Worm (Caenorhabditis elegans) whole organism, L1 larva: Measurements from ENCODE around the gene C01G10.4.
A peak's percentile ranks its signal among the peaks of the same experiment; 100 is the strongest.

Source experiments
- C04F5.9 ChIP-seq: sonication (generic microtip); optimal IDR thresholded peaks from 2 replicates; lab custom pipeline; 2016; ENCODE audit warnings: missing genetic modification characterization, missing compliant biosample characterization
- C16A3.4 ChIP-seq: fragments of 150-350 bp; optimal IDR thresholded peaks from 2 replicates; lab custom pipeline; 2014; ENCODE audit warnings: missing biosample characterization, missing genetic modification characterization
- F16B12.6 ChIP-seq: fragments of 150-350 bp; optimal IDR thresholded peaks from 2 replicates; lab custom pipeline; 2014; ENCODE audit warnings: missing biosample characterization, missing genetic modification characterization
- aha-1 ChIP-seq: fragments of 150-350 bp; optimal IDR thresholded peaks from 2 replicates; lab custom pipeline; 2014; ENCODE audit warnings: missing biosample characterization, missing genetic modification characterization
- alr-1 ChIP-seq: fragments of 200-800 bp; sonication (Bioruptor generic); optimal IDR thresholded peaks from 2 replicates; lab custom pipeline; 2018; ENCODE audit warnings: borderline replicate concordance, mild to moderate bottlenecking, missing genetic modification characterization, missing compliant biosample characterization
- aly-2 ChIP-seq: fragments of 150-350 bp; optimal IDR thresholded peaks from 2 replicates; lab custom pipeline; 2014; ENCODE audit warnings: missing biosample characterization, missing genetic modification characterization
- ama-1 ChIP-seq: fragments of 150-350 bp; optimal IDR thresholded peaks from 2 replicates; lab custom pipeline; 2014
- blmp-1 ChIP-seq: fragments of 150-350 bp; optimal IDR thresholded peaks from 2 replicates; lab custom pipeline; 2014; ENCODE audit warnings: missing biosample characterization, missing genetic modification characterization
- ceh-82 ChIP-seq, 3 experiments: fragments of 150-350 bp in 1 of 3; sonication (generic microtip) in 2 of 3; optimal IDR thresholded peaks; 2 replicates each; lab custom pipeline; 2014 to 2017; ENCODE audit warnings: missing biosample characterization in 3 of 3, missing genetic modification characterization in 3 of 3
- ceh-88 ChIP-seq: fragments of 200-800 bp; sonication (Bioruptor generic); IDR thresholded peaks from 2 replicates; pipeline ENCODE4 v1.3.6; 2022; ENCODE audit warnings: missing genetic modification characterization, missing compliant biosample characterization
- efl-3 ChIP-seq: fragments of 200-800 bp; sonication (Bioruptor generic); optimal IDR thresholded peaks from 2 replicates; lab custom pipeline; 2018; ENCODE audit warnings: mild to moderate bottlenecking, missing genetic modification characterization, missing compliant biosample characterization
- egl-27 ChIP-seq, 2 experiments: fragments of 150-350 bp in 1 of 2; sonication (generic microtip); optimal IDR thresholded peaks; 3 replicates each; lab custom pipeline; 2017 to 2018; ENCODE audit warnings: missing biosample characterization in 2 of 2, missing genetic modification characterization in 2 of 2, missing genetic modification reagents in 2 of 2
- elt-2 ChIP-seq: sonication (generic microtip); optimal IDR thresholded peaks from 2 replicates; lab custom pipeline; 2016; ENCODE audit warnings: missing genetic modification characterization, mild to moderate bottlenecking, inconsistent platforms, missing compliant biosample characterization, missing genetic modification reagents
- fkh-4 ChIP-seq: sonication (generic microtip); optimal IDR thresholded peaks from 2 replicates; lab custom pipeline; 2016; ENCODE audit warnings: missing compliant biosample characterization, missing genetic modification characterization, borderline replicate concordance
- fkh-8 ChIP-seq: sonication (generic microtip); optimal IDR thresholded peaks from 2 replicates; lab custom pipeline; 2016; ENCODE audit warnings: mild to moderate bottlenecking, missing genetic modification characterization, missing compliant biosample characterization
- grh-1 ChIP-seq: fragments of 200-800 bp; sonication (Bioruptor generic); IDR thresholded peaks from 2 replicates; pipeline ENCODE4 v1.3.6; 2022; ENCODE audit warnings: missing genetic modification reagents, missing genetic modification characterization, missing compliant biosample characterization
- hlh-17 ChIP-seq: fragments of 200-800 bp; sonication (Bioruptor generic); optimal IDR thresholded peaks from 2 replicates; lab custom pipeline; 2018; ENCODE audit warnings: missing genetic modification characterization, mild to moderate bottlenecking, missing compliant biosample characterization, moderate library complexity, borderline replicate concordance
- hlh-4 ChIP-seq: sonication (generic microtip); optimal IDR thresholded peaks from 2 replicates; lab custom pipeline; 2016; ENCODE audit warnings: mild to moderate bottlenecking, missing genetic modification characterization, missing compliant biosample characterization
- hpl-2 ChIP-seq: fragments of 150-350 bp; optimal IDR thresholded peaks from 2 replicates; lab custom pipeline; 2014; ENCODE audit warnings: missing biosample characterization, missing genetic modification reagents, missing genetic modification characterization
- irx-1 ChIP-seq: sonication (generic microtip); optimal IDR thresholded peaks from 2 replicates; lab custom pipeline; 2016; ENCODE audit warnings: missing genetic modification characterization, missing compliant biosample characterization
- isw-1 ChIP-seq: fragments of 200-800 bp; sonication (Bioruptor generic); IDR thresholded peaks from 2 replicates; pipeline ENCODE4 v1.3.6; 2022; ENCODE audit warnings: missing genetic modification characterization, missing compliant biosample characterization
- jun-1 ChIP-seq: fragments of 150-350 bp; optimal IDR thresholded peaks from 2 replicates; lab custom pipeline; 2014; ENCODE audit warnings: missing biosample characterization, missing genetic modification reagents, missing genetic modification characterization
- lin-13 ChIP-seq: fragments of 150-350 bp; optimal IDR thresholded peaks from 2 replicates; lab custom pipeline; 2014; ENCODE audit warnings: missing biosample characterization, missing genetic modification reagents, missing genetic modification characterization
- lin-15B ChIP-seq: fragments of 150-350 bp; sonication (generic microtip); optimal IDR thresholded peaks from 3 replicates; lab custom pipeline; 2014; ENCODE audit warnings: missing biosample characterization, missing genetic modification characterization
- lin-35 ChIP-seq, 2 experiments: fragments of 150-350 bp; optimal IDR thresholded peaks; 2 replicates each; lab custom pipeline; 2014; ENCODE audit warnings: missing biosample characterization in 2 of 2, missing genetic modification characterization in 2 of 2, missing genetic modification reagents in 2 of 2
- lin-39 ChIP-seq: fragments of 150-350 bp; optimal IDR thresholded peaks from 2 replicates; lab custom pipeline; 2014; ENCODE audit warnings: missing biosample characterization, missing genetic modification reagents, missing genetic modification characterization
- mab-9 ChIP-seq: fragments of 200-800 bp; sonication (Bioruptor generic); IDR thresholded peaks from 2 replicates; pipeline ENCODE4 v1.3.6; 2022; ENCODE audit warnings: missing genetic modification reagents, missing genetic modification characterization, missing compliant biosample characterization
- mdl-1 ChIP-seq, 2 experiments: fragments of 150-350 bp; optimal IDR thresholded peaks; 2 replicates each; lab custom pipeline; 2014 to 2017; ENCODE audit warnings: missing biosample characterization in 2 of 2, missing genetic modification characterization in 2 of 2, inconsistent platforms in 1 of 2
- nhr-12 ChIP-seq: sonication (generic microtip); optimal IDR thresholded peaks from 2 replicates; lab custom pipeline; 2017; ENCODE audit warnings: missing biosample characterization, missing genetic modification characterization
- nhr-237 ChIP-seq: fragments of 150-350 bp; optimal IDR thresholded peaks from 2 replicates; lab custom pipeline; 2014; ENCODE audit warnings: missing biosample characterization, missing genetic modification characterization
- nhr-77 ChIP-seq: fragments of 150-350 bp; optimal IDR thresholded peaks from 2 replicates; lab custom pipeline; 2014; ENCODE audit warnings: missing biosample characterization, missing genetic modification characterization
- nhr-84 ChIP-seq: sonication (generic microtip); optimal IDR thresholded peaks from 2 replicates; lab custom pipeline; 2017; ENCODE audit warnings: missing biosample characterization, missing genetic modification characterization
- pag-3 ChIP-seq: sonication (generic microtip); optimal IDR thresholded peaks from 2 replicates; lab custom pipeline; 2017; ENCODE audit warnings: missing genetic modification characterization, mild to moderate bottlenecking, missing compliant biosample characterization, antibody characterized with exemption, borderline replicate concordance; ENCODE audit not compliant: insufficient read depth
- pax-3 ChIP-seq: fragments of 200-800 bp; sonication (Bioruptor generic); optimal IDR thresholded peaks from 2 replicates; lab custom pipeline; 2018; ENCODE audit warnings: mild to moderate bottlenecking, missing genetic modification characterization, moderate library complexity, missing compliant biosample characterization
- rnt-1 ChIP-seq: sonication (generic microtip); optimal IDR thresholded peaks from 2 replicates; lab custom pipeline; 2016; ENCODE audit warnings: mild to moderate bottlenecking, missing genetic modification characterization, moderate library complexity, missing compliant biosample characterization
- snpc-4 ChIP-seq: fragments of 150-350 bp; optimal IDR thresholded peaks from 2 replicates; lab custom pipeline; 2014; ENCODE audit warnings: missing biosample characterization, missing genetic modification characterization
- snu-23 ChIP-seq: sonication (generic microtip); optimal IDR thresholded peaks from 2 replicates; lab custom pipeline; 2016; ENCODE audit warnings: missing genetic modification characterization, missing compliant biosample characterization
- sptf-1 ChIP-seq: fragments of 150-350 bp; optimal IDR thresholded peaks from 2 replicates; lab custom pipeline; 2014; ENCODE audit warnings: missing biosample characterization, missing genetic modification characterization
- swsn-7 ChIP-seq: sonication (generic microtip); optimal IDR thresholded peaks from 2 replicates; lab custom pipeline; 2016; ENCODE audit warnings: missing genetic modification characterization, missing compliant biosample characterization
- unc-130 ChIP-seq: fragments of 150-350 bp; optimal IDR thresholded peaks from 2 replicates; lab custom pipeline; 2017; ENCODE audit warnings: missing biosample characterization, missing genetic modification characterization, inconsistent platforms
- unc-30 ChIP-seq: sonication (generic microtip); optimal IDR thresholded peaks from 2 replicates; lab custom pipeline; 2017; ENCODE audit warnings: missing biosample characterization, missing genetic modification characterization
- unc-62 ChIP-seq: fragments of 150-350 bp; optimal IDR thresholded peaks from 2 replicates; lab custom pipeline; 2014; ENCODE audit warnings: missing biosample characterization, missing genetic modification reagents, missing genetic modification characterization
- unc-86 ChIP-seq: sonication (generic microtip); optimal IDR thresholded peaks from 2 replicates; lab custom pipeline; 2016; ENCODE audit warnings: missing genetic modification characterization, missing compliant biosample characterization
- unc-98 ChIP-seq: fragments of 200-800 bp; sonication (Bioruptor generic); IDR thresholded peaks from 2 replicates; pipeline ENCODE4 v1.3.6; 2022; ENCODE audit warnings: missing genetic modification characterization, missing compliant biosample characterization
- xbp-1 ChIP-seq: sonication (generic microtip); optimal IDR thresholded peaks from 2 replicates; lab custom pipeline; 2016; ENCODE audit warnings: missing genetic modification characterization, missing compliant biosample characterization
- zip-4 ChIP-seq: fragments of 200-800 bp; sonication (Bioruptor generic); optimal IDR thresholded peaks from 2 replicates; lab custom pipeline; 2018; ENCODE audit warnings: mild to moderate bottlenecking, missing genetic modification characterization, moderate library complexity, missing compliant biosample characterization
- ztf-11 ChIP-seq, 2 experiments: sonication (generic microtip); optimal IDR thresholded peaks; 2 replicates each; lab custom pipeline; 2016 to 2017; ENCODE audit warnings: missing genetic modification characterization in 2 of 2, missing biosample characterization in 1 of 2, missing compliant biosample characterization in 1 of 2
- ztf-4 ChIP-seq: fragments of 150-350 bp; optimal IDR thresholded peaks from 2 replicates; lab custom pipeline; 2014; ENCODE audit warnings: missing biosample characterization, missing genetic modification characterization

The C01G10.4 gene

ce11 chrV:15060595-15060994 is 28.9 kb upstream of the C01G10.4 start:
- TF ChIP-seq ztf-11 (tag; optimal IDR thresholded peaks at IDR 0.05; lab: Kevin White, UChicago) (no peak), fkh-8 (no peak), grh-1 (GFP tag; lab: Robert Waterston, UW) (no peak)

- no peak for TF ChIP-seq lin-39 (tag; lab: Kevin White, UChicago)
- peak; percentile 54 for TF ChIP-seq blmp-1
Observed at ce11 chrV:15063987-15064386, 25.6 kb upstream of the C01G10.4 start, which contains the start of gene rap-2. TSS of gene rap-2 (minus strand) at chrV:15064087.

DNA sequence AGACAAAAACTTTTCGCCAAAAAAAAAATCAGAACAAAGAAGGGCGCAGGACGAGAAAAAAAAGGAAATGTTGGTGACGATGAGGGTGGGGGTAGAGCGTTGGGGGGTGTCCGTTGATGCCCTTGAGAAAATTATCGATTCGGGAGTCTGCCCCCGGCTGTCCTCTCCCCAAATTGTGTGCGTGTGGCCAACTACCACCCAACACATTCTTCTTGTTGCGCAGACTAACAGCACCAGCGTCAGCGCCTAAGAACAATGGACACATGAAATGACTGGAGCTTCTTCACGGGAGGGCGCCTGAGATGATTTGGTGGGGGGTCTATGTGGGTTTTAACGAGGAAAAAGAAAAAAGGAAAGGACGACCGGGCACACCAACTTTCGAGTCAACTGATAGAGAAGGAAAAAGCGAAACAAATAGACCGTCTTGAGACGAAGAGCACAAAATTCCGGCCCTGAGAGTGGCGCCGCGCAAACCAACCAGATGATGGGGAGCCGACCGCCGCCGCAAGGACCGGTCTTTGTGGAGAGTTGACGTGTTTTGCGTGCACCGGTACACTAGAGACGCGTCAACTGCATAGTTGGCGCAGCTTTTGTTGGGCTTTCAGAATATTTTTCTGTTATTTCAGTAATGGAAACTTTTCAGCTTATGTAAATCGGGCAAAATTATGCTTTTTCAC is 24.3 kb upstream of the C01G10.4 start, which contains the start of gene C25D7.9:
TSS of gene C25D7.9 (plus strand) at position 68 of the 677 bp plus-strand sequence.
- no peak for TF ChIP-seq nhr-237
- TF ChIP-seq unc-98 (GFP tag; lab: Robert Waterston, UW) = no peak
- no peak for TF ChIP-seq ztf-4 (tag; lab: Kevin White, UChicago)
- TF ChIP-seq snpc-4 (tag; lab: Kevin White, UChicago) = no peak
- peak; percentile 19 for TF ChIP-seq swsn-7 (tag; lab: Kevin White, UChicago)
- peak; percentile 25 for TF ChIP-seq C16A3.4 (tag; lab: Kevin White, UChicago)
- TF ChIP-seq nhr-84 (tag; lab: Kevin White, UChicago) = no peak
- TF ChIP-seq alr-1 (tag; lab: Kevin White, UChicago) = no peak
- TF ChIP-seq mdl-1 (tag; optimal IDR thresholded peaks at IDR 0.05; lab: Kevin White, UChicago) = no peak
- TF ChIP-seq lin-15B (tag; lab: Kevin White, UChicago) = no peak
- TF ChIP-seq lin-39 (tag; lab: Kevin White, UChicago) = no peak
- TF ChIP-seq pag-3 (tag; lab: Kevin White, UChicago) = no peak
- no peak for TF ChIP-seq unc-130 (tag; lab: Kevin White, UChicago)
- TF ChIP-seq hlh-4 (tag; lab: Kevin White, UChicago) = no peak
- no peak for TF ChIP-seq hpl-2
- TF ChIP-seq unc-62 = no peak
- no peak for TF ChIP-seq egl-27 (tag; optimal IDR thresholded peaks at IDR 0.05; lab: Kevin White, UChicago)
- peak; percentile 47 to 53 for TF ChIP-seq lin-35 (GFP tag; optimal IDR thresholded peaks at IDR 0.05; lab: Kevin White, UChicago)
- no peak for TF ChIP-seq ceh-88 (GFP tag; lab: Robert Waterston, UW)
- TF ChIP-seq blmp-1 = no peak
- TF ChIP-seq unc-86 (tag; lab: Kevin White, UChicago) = peak; percentile 4
- no peak for TF ChIP-seq zip-4 (GFP tag; lab: Kevin White, UChicago)
- TF ChIP-seq lin-13 (GFP tag; lab: Kevin White, UChicago) = peak; percentile 32
- TF ChIP-seq snu-23 = peak; percentile 46
- no peak for TF ChIP-seq aha-1 (tag; lab: Kevin White, UChicago)
- TF ChIP-seq rnt-1 = peak; percentile 72
- no peak for TF ChIP-seq ama-1
- no peak for TF ChIP-seq unc-30 (tag; lab: Kevin White, UChicago)
- TF ChIP-seq nhr-12 (tag; lab: Kevin White, UChicago) = no peak
- no peak for TF ChIP-seq hlh-17 (GFP tag; lab: Kevin White, UChicago)
- 0 out of 2 replicates have a peak, but pooled peaks have one; percentile 2 for TF ChIP-seq isw-1
- no peak for TF ChIP-seq fkh-4
- TF ChIP-seq ceh-82 (tag; optimal IDR thresholded peaks at IDR 0.05; lab: Kevin White, UChicago) = peak in 1 of 3 experiments; percentile 32
- no peak for TF ChIP-seq F16B12.6 (tag; lab: Kevin White, UChicago)
- no peak for TF ChIP-seq elt-2 (tag; lab: Kevin White, UChicago)
- TF ChIP-seq efl-3 (GFP tag; lab: Kevin White, UChicago) = no peak
- no peak for TF ChIP-seq nhr-77 (tag; lab: Kevin White, UChicago)
- TF ChIP-seq pax-3 = peak; percentile 9
- peak; percentile 35 for TF ChIP-seq fkh-8
- TF ChIP-seq irx-1 (tag; lab: Kevin White, UChicago) = no peak
- no peak for TF ChIP-seq mab-9 (GFP tag; lab: Robert Waterston, UW)
- peak; percentile 28 for TF ChIP-seq xbp-1
- no peak for TF ChIP-seq sptf-1 (tag; lab: Kevin White, UChicago)
- TF ChIP-seq C04F5.9 (tag; lab: Kevin White, UChicago) = no peak
- no peak for TF ChIP-seq aly-2 (tag; lab: Kevin White, UChicago)
- TF ChIP-seq jun-1 (tag; lab: Kevin White, UChicago) = no peak
